Worm (Caenorhabditis elegans) whole organism, L1 larva: ENCODE data around the gene oac-39.

Source experiments
- ceh-82 ChIP-seq, 3 experiments: fragments of 150-350 bp in 1 of 3; sonication (generic microtip) in 2 of 3; optimal IDR thresholded peaks; 2 replicates each; lab custom pipeline; 2014 to 2017; ENCODE audit warnings: missing biosample characterization in 3 of 3, missing genetic modification characterization in 3 of 3
- fos-1 ChIP-seq: fragments of 150-350 bp; optimal IDR thresholded peaks from 2 replicates; lab custom pipeline; 2014; ENCODE audit warnings: missing biosample characterization, missing genetic modification characterization
- hlh-17 ChIP-seq: fragments of 200-800 bp; sonication (Bioruptor generic); optimal IDR thresholded peaks from 2 replicates; lab custom pipeline; 2018; ENCODE audit warnings: missing genetic modification characterization, mild to moderate bottlenecking, missing compliant biosample characterization, moderate library complexity, borderline replicate concordance
- mdl-1 ChIP-seq, 2 experiments: fragments of 150-350 bp; optimal IDR thresholded peaks; 2 replicates each; lab custom pipeline; 2014 to 2017; ENCODE audit warnings: missing biosample characterization in 2 of 2, missing genetic modification characterization in 2 of 2, inconsistent platforms in 1 of 2
- nhr-77 ChIP-seq: fragments of 150-350 bp; optimal IDR thresholded peaks from 2 replicates; lab custom pipeline; 2014; ENCODE audit warnings: missing biosample characterization, missing genetic modification characterization
- tlp-1 ChIP-seq: fragments of 150-350 bp; optimal IDR thresholded peaks from 2 replicates; lab custom pipeline; 2014; ENCODE audit warnings: missing biosample characterization, missing genetic modification characterization
- unc-62 ChIP-seq: fragments of 150-350 bp; optimal IDR thresholded peaks from 2 replicates; lab custom pipeline; 2014; ENCODE audit warnings: missing biosample characterization, missing genetic modification reagents, missing genetic modification characterization

DNA sequence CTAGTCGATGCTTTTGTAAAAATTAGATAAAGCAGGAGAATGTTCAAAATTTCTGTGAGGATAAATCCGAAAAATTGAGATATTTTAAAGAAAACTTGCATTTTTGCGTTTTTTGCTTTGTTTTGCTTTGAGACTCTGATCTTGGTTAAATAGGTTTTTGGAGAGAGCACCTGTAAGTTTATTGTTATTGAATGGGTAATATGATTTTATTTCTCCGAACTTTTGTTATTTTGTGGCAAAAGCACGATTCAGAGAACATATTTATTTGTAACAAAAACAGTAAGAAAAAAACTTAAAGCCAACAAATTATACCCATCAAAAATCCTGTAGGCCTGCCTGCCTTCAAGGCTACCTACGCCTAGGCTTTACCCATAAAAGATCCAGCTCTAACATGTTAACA is 3.0 kb upstream of the oac-39 start, which contains the start of gene str-121:
- TF ChIP-seq ceh-82 (tag; optimal IDR thresholded peaks at IDR 0.05; lab: Kevin White, UChicago) = no peak
- TF ChIP-seq nhr-77 (tag; lab: Kevin White, UChicago) = no peak
- TF ChIP-seq mdl-1 (tag; optimal IDR thresholded peaks at IDR 0.05; lab: Kevin White, UChicago) = no peak
- no peak for TF ChIP-seq hlh-17 (GFP tag; lab: Kevin White, UChicago)
- TF ChIP-seq tlp-1 (tag; lab: Kevin White, UChicago) = no peak
- TF ChIP-seq unc-62 (GFP tag; lab: Kevin White, UChicago) = no peak
- no peak for TF ChIP-seq fos-1 (tag; lab: Kevin White, UChicago)
